Fruit fly (Drosophila melanogaster) whole organism, embryonic: ENCODE results near the gene pes.
A peak's percentile ranks its signal among the peaks of the same experiment; 100 is the strongest.

Experiments used
- ATbp ChIP-seq: fragments of 200-800 bp; sonication (Bioruptor generic); optimal IDR thresholded peaks from 2 replicates; lab custom pipeline; 2017; ENCODE audit warnings: missing biosample characterization, mild to moderate bottlenecking, missing genetic modification characterization, missing genetic modification reagents
- Ada2b ChIP-seq: fragments of 200-800 bp; sonication (Bioruptor generic); IDR thresholded peaks from 2 replicates; pipeline ENCODE4 v1.3.6; 2022; ENCODE audit warnings: missing biosample characterization, missing genetic modification characterization
- BEAF-32 ChIP-seq: fragments of 200-800 bp; sonication (Bioruptor generic); optimal IDR thresholded peaks from 3 replicates; lab custom pipeline; 2017; ENCODE audit warnings: missing biosample characterization, missing genetic modification characterization, mild to moderate bottlenecking, moderate library complexity, missing genetic modification reagents
- CG10209 ChIP-seq: fragments of 200-800 bp; sonication (Bioruptor generic); optimal IDR thresholded peaks from 3 replicates; lab custom pipeline; 2017; ENCODE audit warnings: missing biosample characterization, mild to moderate bottlenecking, missing genetic modification characterization, missing genetic modification reagents
- CG10654 ChIP-seq: fragments of 200-800 bp; sonication (Bioruptor generic); optimal IDR thresholded peaks from 2 replicates; lab custom pipeline; 2016; ENCODE audit warnings: missing biosample characterization, missing genetic modification characterization
- CG11504 ChIP-seq: fragments of 200-800 bp; sonication (Bioruptor generic); optimal IDR thresholded peaks from 3 replicates; lab custom pipeline; 2019; ENCODE audit warnings: missing biosample characterization, mild to moderate bottlenecking, missing genetic modification characterization, moderate library complexity
- CG12744 ChIP-seq: fragments of 200-800 bp; sonication (Bioruptor generic); optimal IDR thresholded peaks from 2 replicates; lab custom pipeline; 2016; ENCODE audit warnings: missing biosample characterization, missing genetic modification characterization
- CG1602 ChIP-seq: fragments of 200-800 bp; sonication (Bioruptor generic); optimal IDR thresholded peaks from 3 replicates; lab custom pipeline; 2016; ENCODE audit warnings: missing biosample characterization, missing genetic modification characterization
- CG1647 ChIP-seq: fragments of 200-800 bp; sonication (Bioruptor generic); optimal IDR thresholded peaks from 3 replicates; lab custom pipeline; 2016; ENCODE audit warnings: missing biosample characterization, missing genetic modification characterization
- CG17359 ChIP-seq: fragments of 200-800 bp; sonication (Bioruptor generic); optimal IDR thresholded peaks from 3 replicates; lab custom pipeline; 2018; ENCODE audit warnings: missing biosample characterization, mild to moderate bottlenecking, missing genetic modification characterization, moderate library complexity
- CG18619 ChIP-seq: fragments of 200-800 bp; sonication (Bioruptor generic); optimal IDR thresholded peaks from 3 replicates; lab custom pipeline; 2017; ENCODE audit warnings: missing biosample characterization, mild to moderate bottlenecking, missing genetic modification characterization
- CG18764 ChIP-seq: fragments of 200-800 bp; sonication (Bioruptor generic); optimal IDR thresholded peaks from 3 replicates; lab custom pipeline; 2016; ENCODE audit warnings: missing biosample characterization, missing genetic modification characterization
- CG30431 ChIP-seq: fragments of 200-800 bp; sonication (Bioruptor generic); optimal IDR thresholded peaks from 2 replicates; lab custom pipeline; 2017; ENCODE audit warnings: missing biosample characterization, missing genetic modification characterization
- CG3065 ChIP-seq: fragments of 200-800 bp; sonication (Bioruptor generic); optimal IDR thresholded peaks from 2 replicates; lab custom pipeline; 2016; ENCODE audit warnings: missing biosample characterization, missing genetic modification characterization
- CG31365 ChIP-seq: fragments of 200-800 bp; sonication (Bioruptor generic); optimal IDR thresholded peaks from 2 replicates; lab custom pipeline; 2018; ENCODE audit warnings: missing biosample characterization, mild to moderate bottlenecking, missing genetic modification characterization
- CG3726 ChIP-seq: fragments of 200-800 bp; sonication (Bioruptor generic); IDR thresholded peaks from 3 replicates; pipeline ENCODE4, ENCODE4 v1.3.6; 2022; ENCODE audit warnings: missing biosample characterization, missing genetic modification characterization
- CG4282 ChIP-seq: fragments of 200-800 bp; sonication (Bioruptor generic); optimal IDR thresholded peaks from 2 replicates; lab custom pipeline; 2016; ENCODE audit warnings: missing biosample characterization, missing genetic modification characterization
- CG4404 ChIP-seq: fragments of 200-800 bp; sonication (Bioruptor generic); IDR thresholded peaks from 2 replicates; pipeline ENCODE4 v1.3.6; 2022; ENCODE audit warnings: missing biosample characterization, missing genetic modification characterization
- CG5953 ChIP-seq: fragments of 200-800 bp; sonication (Bioruptor generic); IDR thresholded peaks from 2 replicates; pipeline ENCODE4 v1.3.6; 2022; ENCODE audit warnings: missing biosample characterization, missing genetic modification characterization
- CG6254 ChIP-seq: fragments of 200-800 bp; sonication (Bioruptor generic); optimal IDR thresholded peaks from 3 replicates; lab custom pipeline; 2017; ENCODE audit warnings: mild to moderate bottlenecking, missing biosample characterization, missing genetic modification reagents, missing genetic modification characterization
- CG8281 ChIP-seq: fragments of 200-800 bp; sonication (Bioruptor generic); optimal IDR thresholded peaks from 2 replicates; lab custom pipeline; 2018; ENCODE audit warnings: missing biosample characterization, mild to moderate bottlenecking, missing genetic modification characterization, moderate library complexity
- CG8359 ChIP-seq: fragments of 200-800 bp; sonication (Bioruptor generic); optimal IDR thresholded peaks from 2 replicates; lab custom pipeline; 2017; ENCODE audit warnings: missing biosample characterization, mild to moderate bottlenecking, missing genetic modification characterization, borderline replicate concordance
- ERR ChIP-seq: fragments of 200-800 bp; sonication (Bioruptor generic); optimal IDR thresholded peaks from 2 replicates; lab custom pipeline; 2016; ENCODE audit warnings: missing biosample characterization, missing genetic modification characterization
- Ets65A ChIP-seq: fragments of 200-800 bp; sonication (Bioruptor generic); peaks from one replicate; lab custom pipeline; 2016; ENCODE audit warnings: missing biosample characterization, missing genetic modification characterization
- Fer3 ChIP-seq: fragments of 200-800 bp; sonication (Bioruptor generic); optimal IDR thresholded peaks from 2 replicates; lab custom pipeline; 2018; ENCODE audit warnings: missing biosample characterization, mild to moderate bottlenecking, missing genetic modification characterization, moderate library complexity
- HmgZ ChIP-seq: fragments of 200-800 bp; sonication (Bioruptor generic); optimal IDR thresholded peaks from 2 replicates; lab custom pipeline; 2018; ENCODE audit warnings: missing biosample characterization, mild to moderate bottlenecking, missing genetic modification characterization
- Hr39 ChIP-seq: fragments of >200 bp; optimal IDR thresholded peaks from 2 replicates; lab custom pipeline; 2017
- Meics ChIP-seq: fragments of 200-800 bp; sonication (Bioruptor generic); optimal IDR thresholded peaks from 2 replicates; lab custom pipeline; 2017; ENCODE audit warnings: missing biosample characterization, mild to moderate bottlenecking, missing genetic modification characterization
- Nf-YC ChIP-seq: fragments of 200-800 bp; optimal IDR thresholded peaks from 3 replicates; lab custom pipeline; 2019; ENCODE audit warnings: missing biosample characterization, mild to moderate bottlenecking, missing genetic modification characterization, moderate library complexity
- Rx ChIP-seq: fragments of 200-800 bp; sonication (Bioruptor generic); IDR thresholded peaks from 2 replicates; pipeline ENCODE4 v1.3.6; 2022; ENCODE audit warnings: missing biosample characterization, missing genetic modification characterization
- Sry-δ ChIP-seq: fragments of 200-800 bp; sonication (Bioruptor generic); optimal IDR thresholded peaks from 2 replicates; lab custom pipeline; 2016; ENCODE audit warnings: missing biosample characterization, missing genetic modification characterization
- Stat92E ChIP-seq, 3 experiments: fragments of >200 bp in 2 of 3; fragments of 200-800 bp in 1 of 3; sonication (Bioruptor generic) in 1 of 3; optimal IDR thresholded peaks; 2 replicates each; lab custom pipeline; 2017 to 2019; ENCODE audit warnings: missing biosample characterization in 3 of 3, missing genetic modification characterization in 3 of 3, mild to moderate bottlenecking in 1 of 3, moderate library complexity in 1 of 3
- Taf1 ChIP-seq: fragments of 200-800 bp; sonication (Bioruptor generic); IDR thresholded peaks from 2 replicates; pipeline ENCODE4 v1.3.6; 2022; ENCODE audit warnings: missing biosample characterization, missing genetic modification characterization
- Tbp ChIP-seq: fragments of >200 bp; optimal IDR thresholded peaks from 2 replicates; lab custom pipeline; 2018; ENCODE audit warnings: missing biosample characterization, missing genetic modification characterization
- az2 ChIP-seq: fragments of 200-800 bp; sonication (Bioruptor generic); optimal IDR thresholded peaks from 3 replicates; lab custom pipeline; 2016; ENCODE audit warnings: missing biosample characterization, missing genetic modification characterization
- cas ChIP-seq: fragments of 200-800 bp; sonication (Bioruptor generic); IDR thresholded peaks from 2 replicates; pipeline ENCODE4 v1.3.6; 2022; ENCODE audit warnings: missing biosample characterization, missing genetic modification characterization
- chif ChIP-seq, 2 experiments: fragments of 200-800 bp; sonication (Bioruptor generic); optimal IDR thresholded peaks; 3 replicates each; lab custom pipeline; 2016; ENCODE audit warnings: missing biosample characterization in 2 of 2, missing genetic modification characterization in 2 of 2
- danr ChIP-seq: fragments of 200-800 bp; sonication (Bioruptor generic); IDR thresholded peaks from 2 replicates; pipeline ENCODE4 v1.3.6; 2022; ENCODE audit warnings: missing biosample characterization, missing genetic modification characterization
- ems ChIP-seq: fragments of 200-800 bp; sonication (Bioruptor generic); optimal IDR thresholded peaks from 3 replicates; lab custom pipeline; 2016; ENCODE audit warnings: missing biosample characterization, missing genetic modification characterization
- jing ChIP-seq: fragments of 200-800 bp; sonication (Bioruptor generic); optimal IDR thresholded peaks from 2 replicates; lab custom pipeline; 2018; ENCODE audit warnings: missing biosample characterization, mild to moderate bottlenecking, missing genetic modification characterization
- jumu ChIP-seq: fragments of 200-800 bp; sonication (Bioruptor generic); optimal IDR thresholded peaks from 3 replicates; lab custom pipeline; 2016; ENCODE audit warnings: missing biosample characterization, missing genetic modification characterization
- odd ChIP-seq: fragments of 200-800 bp; sonication (Bioruptor generic); optimal IDR thresholded peaks from 2 replicates; lab custom pipeline; 2017; ENCODE audit warnings: missing biosample characterization, mild to moderate bottlenecking, missing genetic modification characterization
- phol ChIP-seq: fragments of 200-800 bp; sonication (Bioruptor generic); optimal IDR thresholded peaks from 3 replicates; lab custom pipeline; 2018; ENCODE audit warnings: missing biosample characterization, mild to moderate bottlenecking, missing genetic modification characterization, moderate library complexity
- sim ChIP-seq: fragments of 200-800 bp; sonication (Bioruptor generic); IDR thresholded peaks from 2 replicates; pipeline ENCODE4 v1.3.6; 2022; ENCODE audit warnings: missing biosample characterization, missing genetic modification characterization
- sisA ChIP-seq: fragments of 200-800 bp; sonication (Bioruptor generic); IDR thresholded peaks from 2 replicates; pipeline ENCODE4 v1.3.6; 2022; ENCODE audit warnings: missing biosample characterization, missing genetic modification characterization
- so ChIP-seq: fragments of 200-800 bp; sonication (Bioruptor generic); IDR thresholded peaks from 3 replicates; pipeline ENCODE4 v1.3.6; 2022; ENCODE audit warnings: missing biosample characterization, missing genetic modification characterization
- ssp ChIP-seq: fragments of 200-800 bp; sonication (Bioruptor generic); IDR thresholded peaks from 2 replicates; pipeline ENCODE4 v1.3.6; 2022; ENCODE audit warnings: missing biosample characterization, missing genetic modification characterization
- twi ChIP-seq: fragments of 200-800 bp; optimal IDR thresholded peaks from 2 replicates; lab custom pipeline; 2019; ENCODE audit warnings: missing biosample characterization, mild to moderate bottlenecking, missing genetic modification characterization, moderate library complexity
- unpg ChIP-seq: fragments of 200-800 bp; sonication (Bioruptor generic); optimal IDR thresholded peaks from 3 replicates; lab custom pipeline; 2018; ENCODE audit warnings: missing biosample characterization, mild to moderate bottlenecking, missing genetic modification characterization, moderate library complexity

pes gene

DNA sequence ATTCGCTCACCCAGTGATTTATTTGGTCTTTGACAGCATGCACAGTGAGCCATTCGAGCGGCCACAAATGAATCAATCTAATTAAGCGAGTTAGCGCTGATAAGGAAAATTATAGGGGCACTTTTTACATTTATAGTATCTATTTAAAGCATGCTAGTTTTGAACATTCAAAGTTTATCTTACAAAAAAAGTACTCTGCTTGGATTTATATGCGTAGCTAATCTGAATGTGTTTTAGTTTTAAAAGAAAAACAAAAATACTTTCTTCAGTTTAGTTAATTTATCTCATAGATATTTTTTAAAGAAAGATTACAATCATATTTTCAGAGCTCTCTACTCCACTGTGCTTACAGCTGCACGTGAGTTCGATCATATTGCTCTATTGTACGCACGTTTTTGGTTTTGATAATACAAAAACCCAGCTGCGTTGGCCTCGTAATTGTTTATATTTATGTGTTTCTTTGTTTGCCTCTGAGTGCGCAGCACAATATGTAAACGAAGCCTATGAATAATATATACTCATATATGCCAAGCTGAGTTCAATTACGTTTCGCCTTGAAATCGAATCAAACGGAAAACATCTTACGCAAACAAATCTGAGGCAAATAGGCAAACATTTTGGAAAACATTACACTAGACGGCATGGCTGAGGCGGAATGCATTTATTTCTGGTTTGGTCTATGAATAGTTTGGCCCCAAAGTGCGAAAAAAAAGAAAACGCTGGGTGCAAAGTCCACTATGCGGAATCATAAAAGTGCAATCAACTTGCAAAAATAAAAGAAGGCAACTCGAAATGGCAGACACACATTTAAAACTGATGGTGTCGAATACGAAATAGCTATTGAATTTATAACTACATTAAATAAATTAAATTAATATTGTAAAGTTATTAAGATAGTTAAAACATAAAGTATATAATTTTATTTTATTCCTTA lies 8.0 kb upstream of the pes start (continued):
- TF ChIP-seq az2 (GFP tag; lab: Kevin White, UChicago) (peak; percentile 84), ATbp (GFP tag; lab: Kevin White, UChicago) (peak; percentile 77), HmgZ (tag; lab: Kevin White, UChicago) (peak; percentile 82), CG10209 (peak; percentile 90), CG6254 (GFP tag; lab: Kevin White, UChicago) (peak; percentile 74), CG4282 (GFP tag; lab: Kevin White, UChicago) (peak; percentile 42), CG4404 (peak; percentile 79), cas (GFP tag; lab: Robert Waterston, UW) (0 out of 2 replicates have a peak, but pooled peaks have one; percentile 27), unpg (GFP tag; lab: Kevin White, UChicago) (peak; percentile 84), Taf1 (GFP tag; lab: Robert Waterston, UW) (peak; percentile 54; the same call in 1 of the 2 replicates), CG30431 (GFP tag; lab: Kevin White, UChicago) (peak; percentile 78), Sry-δ (peak; percentile 44), CG1602 (GFP tag; lab: Kevin White, UChicago) (peak; percentile 84), CG17359 (peak; percentile 78), CG18764 (GFP tag; lab: Kevin White, UChicago) (peak; percentile 65), CG31365 (tag; lab: Kevin White, UChicago) (peak; percentile 33), CG5953 (GFP tag; lab: Robert Waterston, UW) (peak; percentile 68), Nf-YC (tag; lab: Kevin White, UChicago) (peak; percentile 85), Rx (GFP tag; lab: Robert Waterston, UW) (no peak; the same call in 1 of the 2 replicates), CG8281 (tag; lab: Kevin White, UChicago) (peak; percentile 74), BEAF-32 (peak; percentile 13), CG3065 (peak; percentile 56), twi (tag; lab: Kevin White, UChicago) (peak; percentile 70), so (GFP tag; lab: Robert Waterston, UW) (peak; percentile 84; the same call in 1 of the 3 replicates), CG10654 (GFP tag; lab: Kevin White, UChicago) (peak; percentile 73), jing (GFP tag; lab: Kevin White, UChicago) (peak; percentile 73), Meics (GFP tag; lab: Kevin White, UChicago) (peak; percentile 92), CG18619 (GFP tag; lab: Kevin White, UChicago) (peak; percentile 88), Stat92E (GFP tag; optimal IDR thresholded peaks at IDR 0.05; lab: Kevin White, UChicago) (peak in 1 of 3 experiments; percentile 40), sisA (GFP tag; lab: Robert Waterston, UW) (peak; percentile 83), Fer3 (tag; lab: Kevin White, UChicago) (peak; percentile 73), chif (GFP tag; optimal IDR thresholded peaks at IDR 0.05; lab: Kevin White, UChicago) (peak; percentile 83 to 84), ssp (GFP tag; lab: Robert Waterston, UW) (peak; percentile 73), CG8359 (GFP tag; lab: Kevin White, UChicago) (peak; percentile 68), Hr39 (lab: Kevin White, UChicago) (no peak), CG11504 (tag; lab: Kevin White, UChicago) (peak; percentile 91), danr (GFP tag; lab: Robert Waterston, UW) (peak; percentile 82), CG1647 (GFP tag; lab: Kevin White, UChicago) (peak; percentile 50), ERR (GFP tag; lab: Kevin White, UChicago) (peak; percentile 71), sim (GFP tag; lab: Robert Waterston, UW) (peak; percentile 39; the same call in 1 of the 2 replicates), ems (peak; percentile 90), Ada2b (peak; percentile 90), CG12744 (peak; percentile 72), Tbp (GFP tag; lab: Kevin White, UChicago) (no peak), odd (GFP tag; lab: Kevin White, UChicago) (peak; percentile 84), phol (tag; lab: Kevin White, UChicago) (peak; percentile 90), Ets65A (GFP tag; lab: Kevin White, UChicago) (peak; percentile 95), jumu (peak; percentile 74), CG3726 (GFP tag; lab: Robert Waterston, UW) (peak; percentile 68; the same call in 1 of the 3 replicates)
